Fruit fly (Drosophila melanogaster) whole organism, embryonic: ENCODE results near the gene SelT.
A peak's percentile ranks its signal among the peaks of the same experiment; 100 is the strongest.

Experiments used
- Atf-2 ChIP-seq: fragments of 200-800 bp; sonication (Bioruptor generic); optimal IDR thresholded peaks from 2 replicates; lab custom pipeline; 2016; ENCODE audit warnings: missing biosample characterization, missing genetic modification characterization
- C15 ChIP-seq: fragments of 200-800 bp; sonication (Bioruptor generic); IDR thresholded peaks from 3 replicates; pipeline ENCODE4 v1.3.6; 2022; ENCODE audit warnings: missing biosample characterization, missing genetic modification characterization
- CG10462 ChIP-seq: fragments of 200-800 bp; sonication (Bioruptor generic); optimal IDR thresholded peaks from 2 replicates; lab custom pipeline; 2016; ENCODE audit warnings: missing biosample characterization, missing genetic modification characterization
- CG11560 ChIP-seq: fragments of 200-800 bp; sonication (Bioruptor generic); IDR thresholded peaks from 3 replicates; pipeline ENCODE4 v1.3.6; 2022; ENCODE audit warnings: missing biosample characterization, missing genetic modification characterization
- CG11696 ChIP-seq: fragments of 200-800 bp; sonication (Bioruptor generic); IDR thresholded peaks from 2 replicates; pipeline ENCODE4 v1.3.6; 2022; ENCODE audit warnings: missing biosample characterization, missing genetic modification characterization
- CG13775 ChIP-seq: fragments of 200-800 bp; sonication (Bioruptor generic); optimal IDR thresholded peaks from 3 replicates; lab custom pipeline; 2017; ENCODE audit warnings: missing biosample characterization, mild to moderate bottlenecking, missing genetic modification characterization
- CG15011 ChIP-seq: fragments of 200-800 bp; sonication (Bioruptor generic); optimal IDR thresholded peaks from 3 replicates; lab custom pipeline; 2018; ENCODE audit warnings: missing biosample characterization, mild to moderate bottlenecking, missing genetic modification characterization
- CG15696 ChIP-seq: fragments of 200-800 bp; sonication (Bioruptor generic); optimal IDR thresholded peaks from 2 replicates; lab custom pipeline; 2019; ENCODE audit warnings: missing biosample characterization, mild to moderate bottlenecking, missing genetic modification characterization, moderate library complexity
- CG1603 ChIP-seq: fragments of 200-800 bp; sonication (Bioruptor generic); optimal IDR thresholded peaks from 2 replicates; lab custom pipeline; 2019; ENCODE audit warnings: missing biosample characterization, mild to moderate bottlenecking, missing genetic modification characterization, moderate library complexity
- CG16813 ChIP-seq: fragments of 200-800 bp; sonication (Bioruptor generic); IDR thresholded peaks from 3 replicates; pipeline ENCODE4 v1.3.6; 2022; ENCODE audit warnings: missing biosample characterization, missing genetic modification characterization; ENCODE audit not compliant: partially characterized antibody
- CG1792 ChIP-seq: fragments of 200-800 bp; sonication (Bioruptor generic); optimal IDR thresholded peaks from 2 replicates; lab custom pipeline; 2016; ENCODE audit warnings: missing biosample characterization, missing genetic modification characterization
- CG18599 ChIP-seq: fragments of 200-800 bp; sonication (Bioruptor generic); optimal IDR thresholded peaks from 3 replicates; lab custom pipeline; 2017; ENCODE audit warnings: missing biosample characterization, missing genetic modification characterization, mild to moderate bottlenecking, moderate library complexity, missing genetic modification reagents
- CG30403 ChIP-seq: fragments of 200-800 bp; sonication (Bioruptor generic); optimal IDR thresholded peaks from 3 replicates; lab custom pipeline; 2016; ENCODE audit warnings: missing biosample characterization, missing genetic modification characterization
- CG31365 ChIP-seq: fragments of 200-800 bp; sonication (Bioruptor generic); optimal IDR thresholded peaks from 2 replicates; lab custom pipeline; 2018; ENCODE audit warnings: missing biosample characterization, mild to moderate bottlenecking, missing genetic modification characterization
- CG4404 ChIP-seq: fragments of 200-800 bp; sonication (Bioruptor generic); IDR thresholded peaks from 2 replicates; pipeline ENCODE4 v1.3.6; 2022; ENCODE audit warnings: missing biosample characterization, missing genetic modification characterization
- CG4820 ChIP-seq: fragments of 200-800 bp; sonication (Bioruptor generic); optimal IDR thresholded peaks from 3 replicates; lab custom pipeline; 2016; ENCODE audit warnings: missing biosample characterization, missing genetic modification characterization
- CG6689 ChIP-seq: fragments of 200-800 bp; sonication (Bioruptor generic); IDR thresholded peaks from 2 replicates; pipeline ENCODE4 v1.3.6; 2022; ENCODE audit warnings: missing biosample characterization, missing genetic modification characterization
- CG9727 ChIP-seq: fragments of 200-800 bp; sonication (Bioruptor generic); optimal IDR thresholded peaks from 3 replicates; lab custom pipeline; 2017; ENCODE audit warnings: missing biosample characterization, mild to moderate bottlenecking, missing genetic modification characterization
- CG9817 ChIP-seq: fragments of 200-800 bp; sonication (Bioruptor generic); optimal IDR thresholded peaks from 2 replicates; lab custom pipeline; 2018; ENCODE audit warnings: missing biosample characterization, mild to moderate bottlenecking, missing genetic modification characterization, moderate library complexity
- CTCF ChIP-seq: fragments of 200-800 bp; sonication (Bioruptor generic); optimal IDR thresholded peaks from 2 replicates; lab custom pipeline; 2017; ENCODE audit warnings: missing biosample characterization, mild to moderate bottlenecking, missing genetic modification characterization, moderate library complexity
- CkIIα-i1 ChIP-seq: fragments of 200-800 bp; sonication (Bioruptor generic); IDR thresholded peaks from 2 replicates; pipeline ENCODE4 v1.3.6; 2022; ENCODE audit warnings: missing biosample characterization, missing genetic modification characterization
- D19B ChIP-seq: fragments of 200-800 bp; sonication (Bioruptor generic); optimal IDR thresholded peaks from 2 replicates; lab custom pipeline; 2017; ENCODE audit warnings: missing biosample characterization, mild to moderate bottlenecking, missing genetic modification characterization
- Dip2 ChIP-seq: fragments of 200-800 bp; sonication (Bioruptor generic); IDR thresholded peaks from 2 replicates; pipeline ENCODE4 v1.3.6; 2022; ENCODE audit warnings: missing biosample characterization, missing genetic modification characterization
- Dll ChIP-seq: fragments of 200-800 bp; sonication (Bioruptor generic); IDR thresholded peaks from 4 replicates; pipeline ENCODE4 v1.3.6; 2022; ENCODE audit warnings: missing biosample characterization, missing genetic modification characterization; ENCODE audit not compliant: partially characterized antibody
- E2f2 ChIP-seq: fragments of 200-800 bp; sonication (Bioruptor generic); IDR thresholded peaks from 2 replicates; pipeline ENCODE4 v1.3.6; 2022; ENCODE audit warnings: missing biosample characterization, missing genetic modification characterization
- Elba2 ChIP-seq: fragments of 200-800 bp; sonication (Bioruptor generic); optimal IDR thresholded peaks from 3 replicates; lab custom pipeline; 2016; ENCODE audit warnings: missing biosample characterization, missing genetic modification characterization
- GATAe ChIP-seq: fragments of 200-800 bp; sonication (Bioruptor generic); conservative IDR thresholded peaks from 2 replicates; pipeline ENCODE4 v1.3.6; 2022; ENCODE audit warnings: missing biosample characterization, missing genetic modification characterization
- Hmx ChIP-seq: fragments of 200-800 bp; sonication (Bioruptor generic); optimal IDR thresholded peaks from 2 replicates; lab custom pipeline; 2016; ENCODE audit warnings: missing biosample characterization, missing genetic modification characterization
- Hr39 ChIP-seq: fragments of >200 bp; optimal IDR thresholded peaks from 2 replicates; lab custom pipeline; 2017
- Jarid2 ChIP-seq: fragments of 200-800 bp; sonication (Bioruptor generic); optimal IDR thresholded peaks from 3 replicates; lab custom pipeline; 2017; ENCODE audit warnings: mild to moderate bottlenecking, missing biosample characterization, missing genetic modification reagents, missing genetic modification characterization
- Kr ChIP-seq: fragments of 200-800 bp; sonication (Bioruptor generic); optimal IDR thresholded peaks from 2 replicates; lab custom pipeline; 2017; ENCODE audit warnings: missing biosample characterization, mild to moderate bottlenecking, missing genetic modification characterization
- NK7.1 ChIP-seq: fragments of 200-800 bp; sonication (Bioruptor generic); optimal IDR thresholded peaks from 3 replicates; lab custom pipeline; 2016; ENCODE audit warnings: missing biosample characterization, missing genetic modification characterization
- Neu2 ChIP-seq: fragments of 200-800 bp; sonication (Bioruptor generic); optimal IDR thresholded peaks from 3 replicates; lab custom pipeline; 2016; ENCODE audit warnings: missing biosample characterization, missing genetic modification characterization, borderline replicate concordance
- Nf-YA ChIP-seq: fragments of 200-800 bp; sonication (Bioruptor generic); IDR thresholded peaks from 2 replicates; pipeline ENCODE4 v1.3.6; 2022; ENCODE audit warnings: missing biosample characterization, missing genetic modification characterization
- Tbp ChIP-seq: fragments of >200 bp; optimal IDR thresholded peaks from 2 replicates; lab custom pipeline; 2018; ENCODE audit warnings: missing biosample characterization, missing genetic modification characterization
- Vsx1 ChIP-seq: fragments of 200-800 bp; sonication (Bioruptor generic); optimal IDR thresholded peaks from 2 replicates; lab custom pipeline; 2017; ENCODE audit warnings: missing biosample characterization, mild to moderate bottlenecking, missing genetic modification characterization, missing genetic modification reagents
- aop ChIP-seq: fragments of 200-800 bp; sonication (Bioruptor generic); IDR thresholded peaks from 2 replicates; pipeline ENCODE4 v1.3.6; 2022; ENCODE audit warnings: missing biosample characterization, missing genetic modification characterization
- ase ChIP-seq: fragments of 200-800 bp; sonication (Bioruptor generic); IDR thresholded peaks from 3 replicates; pipeline ENCODE4 v1.3.6; 2022; ENCODE audit warnings: missing biosample characterization, missing genetic modification characterization
- bsh ChIP-seq, 2 experiments: fragments of 200-800 bp; sonication (Bioruptor generic); optimal IDR thresholded peaks; 2 replicates each; lab custom pipeline; 2017 to 2018; ENCODE audit warnings: mild to moderate bottlenecking in 2 of 2, missing biosample characterization in 2 of 2, missing genetic modification characterization in 2 of 2, moderate library complexity in 1 of 2
- ci ChIP-seq: fragments of 200-800 bp; sonication (Bioruptor generic); IDR thresholded peaks from 3 replicates; pipeline ENCODE4 v1.3.6; 2022; ENCODE audit warnings: missing biosample characterization, missing genetic modification characterization
- eve ChIP-seq, 2 experiments: fragments of >200 bp; optimal IDR thresholded peaks; 2 replicates each; lab custom pipeline; 2017; ENCODE audit warnings: missing biosample characterization in 2 of 2, missing genetic modification characterization in 2 of 2
- exex ChIP-seq: fragments of 200-800 bp; sonication (Bioruptor generic); optimal IDR thresholded peaks from 4 replicates; lab custom pipeline; 2018; ENCODE audit warnings: missing biosample characterization, mild to moderate bottlenecking, missing genetic modification characterization, moderate library complexity
- fu2 ChIP-seq: fragments of 200-800 bp; sonication (Bioruptor generic); optimal IDR thresholded peaks from 2 replicates; lab custom pipeline; 2016; ENCODE audit warnings: missing biosample characterization, missing genetic modification characterization
- insv ChIP-seq, 2 experiments: fragments of 200-800 bp; sonication (Bioruptor generic); optimal IDR thresholded peaks; 3 replicates each; lab custom pipeline; 2016 to 2018; ENCODE audit warnings: missing biosample characterization in 2 of 2, missing genetic modification characterization in 2 of 2
- kah ChIP-seq: fragments of 200-800 bp; sonication (Bioruptor generic); optimal IDR thresholded peaks from 2 replicates; lab custom pipeline; 2018; ENCODE audit warnings: missing biosample characterization, mild to moderate bottlenecking, missing genetic modification characterization
- mld ChIP-seq: fragments of 200-800 bp; sonication (Bioruptor generic); IDR thresholded peaks from 3 replicates; pipeline ENCODE4 v1.3.6; 2022; ENCODE audit warnings: missing biosample characterization, missing genetic modification characterization; ENCODE audit not compliant: partially characterized antibody
- prd ChIP-seq, 3 experiments: fragments of >200 bp in 2 of 3; fragments of 200-800 bp in 1 of 3; sonication (Bioruptor generic) in 1 of 3; optimal IDR thresholded peaks in 2 of 3; IDR thresholded peaks in 1 of 3; 2 replicates in 2 of 3; 3 replicates in 1 of 3; pipeline versions ENCODE4 v1.3.6 to Lab custom; 2017 to 2022; ENCODE audit warnings: missing biosample characterization in 1 of 3, missing genetic modification characterization in 1 of 3
- pzg ChIP-seq: fragments of 200-800 bp; sonication (Bioruptor generic); optimal IDR thresholded peaks from 3 replicates; lab custom pipeline; 2018; ENCODE audit warnings: missing biosample characterization, mild to moderate bottlenecking, missing genetic modification characterization, moderate library complexity
- tap ChIP-seq: fragments of 200-800 bp; optimal IDR thresholded peaks from 3 replicates; lab custom pipeline; 2019; ENCODE audit warnings: missing biosample characterization, mild to moderate bottlenecking, missing genetic modification characterization, moderate library complexity
- ttk ChIP-seq: fragments of 200-800 bp; sonication (Bioruptor generic); IDR thresholded peaks from 2 replicates; pipeline ENCODE4 v2.1.2; 2022; ENCODE audit warnings: missing biosample characterization, missing genetic modification characterization
- zen ChIP-seq: fragments of 200-800 bp; sonication (Bioruptor generic); optimal IDR thresholded peaks from 3 replicates; lab custom pipeline; 2018; ENCODE audit warnings: missing biosample characterization, mild to moderate bottlenecking, missing genetic modification characterization, moderate library complexity

The SelT gene

DNA sequence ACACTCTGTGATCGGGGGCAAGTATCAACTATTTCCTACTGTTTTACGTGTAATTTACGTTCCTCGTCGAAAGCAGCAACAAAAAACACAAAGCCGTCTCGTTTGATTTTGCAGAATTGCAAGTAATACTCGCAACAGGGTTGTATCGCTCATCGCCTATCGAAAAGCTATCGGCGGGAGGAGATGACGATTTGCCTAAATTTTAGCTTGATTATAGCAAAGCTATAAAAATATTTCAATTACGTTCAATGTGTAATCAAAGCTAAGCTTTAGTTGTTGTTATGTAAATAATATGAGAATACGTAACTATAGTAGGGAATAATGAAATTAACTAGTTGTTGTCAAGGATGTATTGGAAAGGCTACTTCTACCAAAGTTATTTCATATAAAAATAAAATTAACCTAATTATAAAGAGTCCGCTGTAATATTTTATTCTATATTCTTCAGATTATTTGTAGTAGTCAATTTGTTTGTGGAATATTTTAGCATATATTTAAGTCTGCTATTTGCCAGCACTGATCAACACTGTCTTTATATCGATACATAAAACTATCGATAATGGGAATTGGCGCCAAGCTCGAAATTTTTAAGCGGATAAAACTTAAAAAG is 49.0 kb downstream of the SelT start, which contains the start of gene Rpn11 (continued):
- TF ChIP-seq CG30403 (peak; percentile 86), ci (0 out of 3 replicates have a peak, but pooled peaks have one; percentile 9), ttk (no peak), CG15696 (tag; lab: Kevin White, UChicago) (peak; percentile 66), CG4404 (peak; percentile 47; the same call in 1 of the 2 replicates), pzg (GFP tag; lab: Kevin White, UChicago) (peak; percentile 50), CG16813 (peak; percentile 46; the same call in 1 of the 3 replicates), Hr39 (lab: Kevin White, UChicago) (no peak), insv (GFP tag; optimal IDR thresholded peaks at IDR 0.05; lab: Kevin White, UChicago) (no peak), Dip2 (no peak), CG9817 (tag; lab: Kevin White, UChicago) (peak; percentile 67), Kr (GFP tag; lab: Kevin White, UChicago) (no peak), NK7.1 (GFP tag; lab: Kevin White, UChicago) (no peak), ase (GFP tag; lab: Robert Waterston, UW) (no peak), Neu2 (no peak), zen (peak; percentile 30), CG6689 (GFP tag; lab: Robert Waterston, UW) (peak; percentile 35), CG18599 (peak; percentile 67), CG1603 (tag; lab: Kevin White, UChicago) (peak; percentile 47), Dll (GFP tag; lab: Robert Waterston, UW) (peak; percentile 74), Atf-2 (GFP tag; lab: Kevin White, UChicago) (peak; percentile 31), CG9727 (peak; percentile 79), CTCF (GFP tag; lab: Kevin White, UChicago) (no peak), tap (tag; lab: Kevin White, UChicago) (peak; percentile 53), CG11696 (GFP tag; lab: Robert Waterston, UW) (no peak), Hmx (peak; percentile 23), D19B (GFP tag; lab: Kevin White, UChicago) (peak; percentile 20), kah (GFP tag; lab: Kevin White, UChicago) (no peak), C15 (GFP tag; lab: Robert Waterston, UW) (no peak), CG4820 (GFP tag; lab: Kevin White, UChicago) (peak; percentile 52), CG13775 (GFP tag; lab: Kevin White, UChicago) (peak; percentile 79), Vsx1 (GFP tag; lab: Kevin White, UChicago) (no peak), CkIIα-i1 (GFP tag; lab: Robert Waterston, UW) (no peak), Tbp (GFP tag; lab: Kevin White, UChicago) (no peak), Jarid2 (GFP tag; lab: Kevin White, UChicago) (no peak), CG31365 (tag; lab: Kevin White, UChicago) (no peak), aop (GFP tag; lab: Robert Waterston, UW) (no peak), exex (tag; lab: Kevin White, UChicago) (peak; percentile 25), bsh (GFP tag; optimal IDR thresholded peaks at IDR 0.05; lab: Kevin White, UChicago) (peak in 1 of 2 experiments; percentile 41), fu2 (peak; percentile 16), prd (optimal IDR thresholded peaks at IDR 0.05; lab: Kevin White, UChicago) (no peak), prd (GFP tag; IDR thresholded peaks at IDR 0.05; lab: Robert Waterston, UW) (peak; percentile 50), Nf-YA (GFP tag; lab: Robert Waterston, UW) (no peak), CG15011 (GFP tag; lab: Kevin White, UChicago) (peak; percentile 31), E2f2 (GFP tag; lab: Robert Waterston, UW) (peak; percentile 85), CG1792 (GFP tag; lab: Kevin White, UChicago) (no peak), CG11560 (no peak), GATAe (GFP tag; lab: Robert Waterston, UW) (no peak), Elba2 (GFP tag; lab: Kevin White, UChicago) (peak; percentile 4), mld (GFP tag; lab: Robert Waterston, UW) (no peak), eve (GFP tag; optimal IDR thresholded peaks at IDR 0.05; lab: Kevin White, UChicago) (no peak), CG10462 (GFP tag; lab: Kevin White, UChicago) (peak; percentile 11)
